Fruit fly (Drosophila melanogaster) S2 (cell line): Measurements from ENCODE around the gene alphaKap4.

Experiments
- CG8478 ChIP-seq: fragments of >200 bp; optimal IDR thresholded peaks from 2 replicates; lab custom pipeline; 2018
- CTCF ChIP-seq, 2 experiments: fragments of >200 bp; optimal IDR thresholded peaks; 2 replicates each; lab custom pipeline; 2018

dm6 chr3L:6036811-6037210 lies 26.0 kb upstream of the alphaKap4 start, which contains the start of gene CG6462:
- TF ChIP-seq CG8478: no peak
- TF ChIP-seq CTCF (optimal IDR thresholded peaks at IDR 0.05; lab: Kevin White, UChicago): no peak
